Comparison of ENCODE assay signal across 1 fruit fly cellular context in the genomic region with DNA sequence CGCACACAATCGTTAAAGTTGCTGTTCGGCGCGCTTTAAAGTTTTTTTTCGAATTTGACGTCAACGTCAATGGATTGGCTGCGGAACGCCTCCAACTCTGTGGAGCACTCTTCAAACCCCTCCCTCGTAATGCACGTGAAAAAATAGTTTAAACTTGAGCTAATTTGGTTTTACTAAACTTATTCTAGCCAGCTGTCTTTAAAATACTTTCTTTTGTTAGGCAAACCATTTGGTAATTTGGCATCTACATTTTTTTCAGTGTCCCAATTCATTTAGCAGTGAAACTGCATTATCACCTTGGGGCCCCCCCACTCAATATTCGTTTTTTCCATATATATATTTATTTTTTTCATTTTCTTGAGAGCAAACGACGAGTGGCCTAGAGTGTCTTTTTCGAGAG.
TF ChIP-seq lines count a peak whose summit lies in the region.

No protein-coding gene starts in this region.

TF ChIP-seq in whole organism, embryonic, 481 proteins besides CTCF, POLR2A, EP300 and RAD21 (continued from another document):
- peak; percentile 81 for TF ChIP-seq stc (GFP tag; IDR thresholded peaks at IDR 0.05; lab: Robert Waterston, UW)
- peak; percentile 28; the same call in 1 of the 2 replicates for TF ChIP-seq ro (GFP tag; IDR thresholded peaks at IDR 0.05; lab: Robert Waterston, UW)
- peak; percentile 79 for TF ChIP-seq row (GFP tag; IDR thresholded peaks at IDR 0.05; lab: Robert Waterston, UW)
- no peak for TF ChIP-seq vnd (GFP tag; IDR thresholded peaks at IDR 0.05; lab: Robert Waterston, UW; ENCODE audit: partially characterized antibody)
- peak; percentile 39 for TF ChIP-seq CG13775 (GFP tag; optimal IDR thresholded peaks at IDR 0.05; lab: Kevin White, UChicago)
- TF ChIP-seq HLH3B (GFP tag; IDR thresholded peaks at IDR 0.05; lab: Robert Waterston, UW), result peak; percentile 81
- TF ChIP-seq Vsx1 (GFP tag; optimal IDR thresholded peaks at IDR 0.05; lab: Kevin White, UChicago), result peak; percentile 46
- TF ChIP-seq Fer3 (tag; optimal IDR thresholded peaks at IDR 0.05; lab: Kevin White, UChicago), result peak; percentile 47
- peak; percentile 55 for TF ChIP-seq org-1 (GFP tag; optimal IDR thresholded peaks at IDR 0.05; lab: Kevin White, UChicago)
- TF ChIP-seq esg (GFP tag; conservative IDR thresholded peaks at IDR 0.05; lab: Robert Waterston, UW), result peak; percentile 64
- no peak for TF ChIP-seq TFAM (GFP tag; optimal IDR thresholded peaks at IDR 0.05; lab: Kevin White, UChicago)
- peak; percentile 81 for TF ChIP-seq Ada2b (GFP tag; IDR thresholded peaks at IDR 0.05; lab: Robert Waterston, UW)
- TF ChIP-seq jing (GFP tag; optimal IDR thresholded peaks at IDR 0.05; lab: Kevin White, UChicago), result peak; percentile 47
- TF ChIP-seq Deaf1 (tag; optimal IDR thresholded peaks at IDR 0.05; lab: Kevin White, UChicago), result peak; percentile 2
- TF ChIP-seq hb (GFP tag; IDR thresholded peaks at IDR 0.05; lab: Robert Waterston, UW; ENCODE audit: partially characterized antibody), result no peak
- TF ChIP-seq ac (GFP tag; optimal IDR thresholded peaks at IDR 0.05; lab: Kevin White, UChicago), result no peak
- TF ChIP-seq slbo (GFP tag; IDR thresholded peaks at IDR 0.05; lab: Robert Waterston, UW), result peak; percentile 70
- TF ChIP-seq vvl (GFP tag; IDR thresholded peaks at IDR 0.05; lab: Robert Waterston, UW), result peak; percentile 87
- peak; percentile 66 for TF ChIP-seq CG2678 (tag; optimal IDR thresholded peaks at IDR 0.05; lab: Kevin White, UChicago)
- TF ChIP-seq D19B (GFP tag; optimal IDR thresholded peaks at IDR 0.05; lab: Kevin White, UChicago), result no peak
- TF ChIP-seq CG7786 (GFP tag; optimal IDR thresholded peaks at IDR 0.05; lab: Kevin White, UChicago), result no peak
- TF ChIP-seq CG4854 (GFP tag; optimal IDR thresholded peaks at IDR 0.05; lab: Kevin White, UChicago), result peak; percentile 10
- no peak for TF ChIP-seq crol (GFP tag; IDR thresholded peaks at IDR 0.05; lab: Robert Waterston, UW)
- TF ChIP-seq croc (GFP tag; conservative IDR thresholded peaks at IDR 0.05; lab: Robert Waterston, UW), result no peak; the same call in 2 of the 3 replicates
- TF ChIP-seq Chrac-16 (GFP tag; optimal IDR thresholded peaks at IDR 0.05; lab: Kevin White, UChicago), result peak; percentile 11
- peak in 1 of 2 experiments; percentile 68 for TF ChIP-seq bsh (GFP tag; optimal IDR thresholded peaks at IDR 0.05; lab: Kevin White, UChicago)
- no peak for TF ChIP-seq Spps (tag; optimal IDR thresholded peaks at IDR 0.05; lab: Kevin White, UChicago)
- TF ChIP-seq CG1647 (GFP tag; optimal IDR thresholded peaks at IDR 0.05; lab: Kevin White, UChicago), result peak; percentile 43
- 0 out of 2 replicates have a peak, but pooled peaks have one; percentile 16 for TF ChIP-seq ara (GFP tag; IDR thresholded peaks at IDR 0.05; lab: Robert Waterston, UW)
- TF ChIP-seq HHEX (GFP tag; optimal IDR thresholded peaks at IDR 0.05; lab: Kevin White, UChicago), result peak; percentile 62
- peak; percentile 71 for TF ChIP-seq chm (GFP tag; IDR thresholded peaks at IDR 0.05; lab: Robert Waterston, UW)
- peak; percentile 47 for TF ChIP-seq cwo (GFP tag; optimal IDR thresholded peaks at IDR 0.05; lab: Kevin White, UChicago)
- peak; percentile 60 for TF ChIP-seq Sox100B (GFP tag; optimal IDR thresholded peaks at IDR 0.05; lab: Kevin White, UChicago)
- TF ChIP-seq ttk (GFP tag; IDR thresholded peaks at IDR 0.05; lab: Robert Waterston, UW), result peak; percentile 78
- TF ChIP-seq CG34376 (GFP tag; optimal IDR thresholded peaks at IDR 0.05; lab: Kevin White, UChicago), result no peak
- peak; percentile 86 for TF ChIP-seq Ptx1 (GFP tag; IDR thresholded peaks at IDR 0.05; lab: Robert Waterston, UW)
- TF ChIP-seq CG7556 (GFP tag; optimal IDR thresholded peaks at IDR 0.05; lab: Kevin White, UChicago), result peak; percentile 60
- peak; percentile 65 for TF ChIP-seq Atf6 (GFP tag; IDR thresholded peaks at IDR 0.05; lab: Robert Waterston, UW)
- peak; percentile 72 for TF ChIP-seq lmd (GFP tag; IDR thresholded peaks at IDR 0.05; lab: Robert Waterston, UW)
- no peak for TF ChIP-seq Lhr (GFP tag; optimal IDR thresholded peaks at IDR 0.05; lab: Kevin White, UChicago)
- peak; percentile 64 for TF ChIP-seq CG12391 (tag; optimal IDR thresholded peaks at IDR 0.05; lab: Kevin White, UChicago)
- TF ChIP-seq otp (GFP tag; IDR thresholded peaks at IDR 0.05; lab: Robert Waterston, UW), result peak; percentile 83
- peak; percentile 69 for TF ChIP-seq CG1603 (tag; optimal IDR thresholded peaks at IDR 0.05; lab: Kevin White, UChicago)
- TF ChIP-seq CG11560 (tag; IDR thresholded peaks at IDR 0.05; lab: Robert Waterston, UW), result no peak
- TF ChIP-seq abd-A (tag; optimal IDR thresholded peaks at IDR 0.05; lab: Kevin White, UChicago), result no peak
- no peak for TF ChIP-seq CG8290 (GFP tag; optimal IDR thresholded peaks at IDR 0.05; lab: Kevin White, UChicago)
- peak in 1 of 2 experiments; percentile 68 for TF ChIP-seq CG8290 (tag; optimal IDR thresholded peaks at IDR 0.05; lab: Kevin White, UChicago)
- no peak for TF ChIP-seq CG13894 (tag; optimal IDR thresholded peaks at IDR 0.05; lab: Kevin White, UChicago)
- TF ChIP-seq emc (GFP tag; optimal IDR thresholded peaks at IDR 0.05; lab: Kevin White, UChicago), result no peak
- no peak for TF ChIP-seq C15 (GFP tag; IDR thresholded peaks at IDR 0.05; lab: Robert Waterston, UW)
- TF ChIP-seq Meics (GFP tag; optimal IDR thresholded peaks at IDR 0.05; lab: Kevin White, UChicago), result peak; percentile 38
- 0 out of 3 replicates have a peak, but pooled peaks have one; percentile 46 for TF ChIP-seq CG11093 (GFP tag; IDR thresholded peaks at IDR 0.05; lab: Robert Waterston, UW)
- peak; percentile 40 for TF ChIP-seq Ssrp (tag; optimal IDR thresholded peaks at IDR 0.05; lab: Kevin White, UChicago)
- TF ChIP-seq her (GFP tag; optimal IDR thresholded peaks at IDR 0.05; lab: Kevin White, UChicago), result peak; percentile 4
- no peak for TF ChIP-seq prd (optimal IDR thresholded peaks at IDR 0.05; lab: Kevin White, UChicago)
- peak; percentile 78 for TF ChIP-seq prd (GFP tag; IDR thresholded peaks at IDR 0.05; lab: Robert Waterston, UW)
- peak; percentile 55; the same call in 1 of the 2 replicates for TF ChIP-seq CG4730 (GFP tag; IDR thresholded peaks at IDR 0.05; lab: Robert Waterston, UW)
- no peak for TF ChIP-seq exex (tag; optimal IDR thresholded peaks at IDR 0.05; lab: Kevin White, UChicago)
- peak; percentile 74 for TF ChIP-seq Xrp1 (GFP tag; IDR thresholded peaks at IDR 0.05; lab: Robert Waterston, UW)
- 0 out of 2 replicates have a peak, but pooled peaks have one; percentile 36 for TF ChIP-seq CG11085 (GFP tag; IDR thresholded peaks at IDR 0.05; lab: Robert Waterston, UW)
- TF ChIP-seq CG17612 (GFP tag; IDR thresholded peaks at IDR 0.05; lab: Robert Waterston, UW), result no peak
- TF ChIP-seq Nf-YC (tag; optimal IDR thresholded peaks at IDR 0.05; lab: Kevin White, UChicago), result peak; percentile 42
- peak; percentile 51 for TF ChIP-seq Fer1 (GFP tag; optimal IDR thresholded peaks at IDR 0.05; lab: Kevin White, UChicago)
- TF ChIP-seq mld (GFP tag; IDR thresholded peaks at IDR 0.05; lab: Robert Waterston, UW; ENCODE audit: partially characterized antibody), result no peak
- no peak for TF ChIP-seq CG16813 (GFP tag; IDR thresholded peaks at IDR 0.05; lab: Robert Waterston, UW; ENCODE audit: partially characterized antibody)
- TF ChIP-seq sd (tag; optimal IDR thresholded peaks at IDR 0.05; lab: Kevin White, UChicago), result no peak
